Worm (Caenorhabditis elegans) whole organism, L4/young adult: ENCODE measurements around the gene abi-1.
A peak's percentile ranks its signal among the peaks of the same experiment; 100 is the strongest.

Experiments
- W03F9.2 ChIP-seq: fragments of 150-350 bp; optimal IDR thresholded peaks from 2 replicates; lab custom pipeline; 2014; ENCODE audit warnings: missing biosample characterization, missing genetic modification characterization
- dao-5 ChIP-seq: sonication (generic microtip); optimal IDR thresholded peaks from 2 replicates; lab custom pipeline; 2016; ENCODE audit warnings: missing genotype, missing genetic modification characterization, moderate library complexity, missing compliant biosample characterization
- him-1 ChIP-seq: sonication (generic microtip); optimal IDR thresholded peaks from 2 replicates; lab custom pipeline; 2016; ENCODE audit warnings: missing genotype, missing genetic modification reagents, missing genetic modification characterization, missing compliant biosample characterization

abi-1 gene

DNA sequence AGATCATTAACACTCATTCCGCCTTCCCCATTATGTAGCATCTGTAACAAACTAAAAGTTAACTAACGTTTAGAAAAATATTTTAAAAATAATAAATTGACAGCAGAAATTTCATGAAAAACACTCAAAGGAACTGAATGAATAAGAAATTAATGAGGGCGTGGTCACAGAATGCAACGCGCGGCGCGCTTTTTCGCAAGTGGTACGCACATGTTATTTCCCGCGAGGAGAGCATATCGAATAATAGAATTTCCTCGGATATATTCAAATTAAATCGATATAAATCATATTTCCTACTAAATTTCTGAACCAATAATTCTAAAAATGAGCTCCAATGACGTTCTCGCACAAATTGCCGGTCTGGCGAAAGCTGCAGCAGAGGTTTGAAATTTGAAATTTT, at the start of gene abi-1, which contains the start of gene arle-14:
TSS of gene abi-1 (minus strand) at position 51 of the 400 bp plus-strand sequence.
TSS of gene arle-14 (plus strand) at position 217 of the 400 bp plus-strand sequence.
- TF ChIP-seq dao-5 (tag; lab: Kevin White, UChicago) = no peak
- TF ChIP-seq W03F9.2 (tag; lab: Kevin White, UChicago) = peak; percentile 2
- no peak for TF ChIP-seq him-1 (tag; lab: Kevin White, UChicago)

DNA sequence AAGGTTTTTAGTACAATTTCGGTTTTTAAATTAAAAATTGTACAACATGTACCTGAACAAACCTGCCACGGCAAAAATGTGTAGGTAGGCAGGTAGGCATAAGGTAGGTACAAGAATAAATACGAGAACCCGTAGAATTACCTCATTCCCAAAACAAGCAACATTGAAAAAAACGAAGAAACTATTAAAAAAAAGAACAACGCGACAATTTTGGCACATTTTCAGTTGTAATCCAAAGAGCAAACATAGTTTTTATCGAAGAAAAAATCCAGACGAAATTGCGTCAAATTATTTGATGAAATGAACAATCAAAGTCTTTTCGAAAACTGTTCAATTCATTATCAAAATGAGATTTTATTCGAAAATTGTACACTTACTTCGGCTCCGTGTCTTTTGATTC, 48.1 kb upstream of the abi-1 start, which contains the start of gene B0244.16:
TSS of gene B0244.16 (plus strand) at position 301 of the 400 bp plus-strand sequence.
- TF ChIP-seq him-1 (tag; lab: Kevin White, UChicago) = no peak
- no peak for TF ChIP-seq W03F9.2 (tag; lab: Kevin White, UChicago)
- TF ChIP-seq dao-5 (tag; lab: Kevin White, UChicago) = no peak

DNA sequence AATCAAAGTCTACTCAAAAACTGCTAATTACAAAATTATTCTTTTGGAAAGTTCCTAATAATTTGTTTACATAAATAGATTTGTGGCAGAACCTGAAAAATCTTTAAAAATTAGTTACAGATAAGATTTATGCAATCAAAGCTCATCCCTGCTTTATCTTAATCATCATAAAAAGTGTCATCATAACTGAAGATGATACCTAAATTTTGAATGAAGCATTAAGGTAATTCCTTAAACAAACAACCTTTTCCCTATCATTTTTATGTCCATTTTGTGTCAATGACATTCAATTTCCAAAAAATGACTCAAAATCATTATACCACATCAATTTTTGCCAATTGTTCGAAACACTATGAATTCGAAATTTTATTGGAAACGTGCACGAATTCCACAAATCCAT, 45.2 kb upstream of the abi-1 start, which contains the start of gene B0244.6:
TSS of gene B0244.6 (plus strand) at position 301 of the 400 bp plus-strand sequence.
- no peak for TF ChIP-seq W03F9.2 (tag; lab: Kevin White, UChicago)
- TF ChIP-seq him-1 (tag; lab: Kevin White, UChicago) = no peak
- no peak for TF ChIP-seq dao-5 (tag; lab: Kevin White, UChicago)

DNA sequence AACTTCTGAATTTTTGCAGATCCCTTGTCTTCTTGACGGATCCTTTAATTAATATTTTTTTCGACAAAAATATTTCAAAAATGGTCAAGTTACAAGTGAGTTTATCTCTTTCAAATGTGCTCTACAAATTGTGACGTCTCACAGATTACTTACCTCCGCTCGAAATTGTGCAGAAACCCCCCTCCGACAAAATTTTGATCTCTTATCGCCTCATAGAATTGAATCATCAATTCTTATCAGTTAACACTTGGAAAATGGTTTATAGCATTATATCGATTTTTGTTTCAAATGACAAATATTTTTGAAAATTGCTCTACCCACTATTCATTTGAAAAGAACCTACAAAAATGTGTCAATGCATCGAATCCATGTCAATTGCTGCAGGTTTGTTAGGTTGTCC, 42.4 kb upstream of the abi-1 start, which contains the start of gene B0244.10:
TSS of gene B0244.10 (plus strand) at position 254 of the 400 bp plus-strand sequence.
- no peak for TF ChIP-seq him-1 (tag; lab: Kevin White, UChicago)
- no peak for TF ChIP-seq dao-5 (tag; lab: Kevin White, UChicago)
- TF ChIP-seq W03F9.2 (tag; lab: Kevin White, UChicago) = no peak

DNA sequence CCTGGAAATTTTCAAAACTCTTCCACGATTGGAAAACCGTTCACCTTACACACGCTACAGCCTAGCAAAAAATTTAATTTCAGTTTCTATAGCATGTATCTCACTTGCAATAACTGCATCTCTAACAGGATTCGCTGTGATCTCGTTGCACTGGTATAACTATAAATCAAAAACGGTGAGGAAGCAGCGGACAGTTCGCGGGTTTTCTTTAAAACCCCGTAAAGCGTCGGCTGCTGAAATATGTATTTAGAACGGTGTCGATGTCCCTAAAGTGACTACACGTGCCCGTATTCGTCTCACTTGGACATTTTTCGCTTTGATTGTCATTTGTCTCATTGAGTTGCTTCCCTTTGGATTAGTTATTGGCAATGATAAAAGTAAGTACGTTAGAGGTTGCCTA, 41.8 kb upstream of the abi-1 start:
- TF ChIP-seq dao-5 (tag; lab: Kevin White, UChicago) (no peak), him-1 (tag; lab: Kevin White, UChicago) (no peak), W03F9.2 (tag; lab: Kevin White, UChicago) (no peak)

DNA sequence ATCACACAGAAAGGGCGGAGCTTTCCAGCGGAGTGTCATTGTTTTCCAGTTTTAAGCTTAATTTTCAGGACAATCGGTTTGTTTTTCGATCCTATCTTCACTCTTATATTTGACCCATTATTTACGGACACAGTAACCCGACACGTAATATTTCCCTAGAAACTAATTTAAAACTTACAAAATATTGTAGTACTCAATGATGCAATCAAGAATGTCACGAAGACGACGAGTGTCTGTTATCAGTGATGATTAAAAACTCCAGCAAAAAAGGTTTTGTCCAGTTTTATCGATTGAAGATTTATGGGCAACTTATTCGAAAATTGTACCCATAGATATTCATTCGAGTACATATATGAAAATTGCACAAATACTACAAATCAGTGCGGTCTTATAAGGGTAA, 40.4 kb upstream of the abi-1 start, which contains the start of gene B0244.17:
TSS of gene B0244.17 (plus strand) at position 301 of the 400 bp plus-strand sequence.
- TF ChIP-seq W03F9.2 (tag; lab: Kevin White, UChicago) = no peak
- TF ChIP-seq him-1 (tag; lab: Kevin White, UChicago) = no peak
- no peak for TF ChIP-seq dao-5 (tag; lab: Kevin White, UChicago)

DNA sequence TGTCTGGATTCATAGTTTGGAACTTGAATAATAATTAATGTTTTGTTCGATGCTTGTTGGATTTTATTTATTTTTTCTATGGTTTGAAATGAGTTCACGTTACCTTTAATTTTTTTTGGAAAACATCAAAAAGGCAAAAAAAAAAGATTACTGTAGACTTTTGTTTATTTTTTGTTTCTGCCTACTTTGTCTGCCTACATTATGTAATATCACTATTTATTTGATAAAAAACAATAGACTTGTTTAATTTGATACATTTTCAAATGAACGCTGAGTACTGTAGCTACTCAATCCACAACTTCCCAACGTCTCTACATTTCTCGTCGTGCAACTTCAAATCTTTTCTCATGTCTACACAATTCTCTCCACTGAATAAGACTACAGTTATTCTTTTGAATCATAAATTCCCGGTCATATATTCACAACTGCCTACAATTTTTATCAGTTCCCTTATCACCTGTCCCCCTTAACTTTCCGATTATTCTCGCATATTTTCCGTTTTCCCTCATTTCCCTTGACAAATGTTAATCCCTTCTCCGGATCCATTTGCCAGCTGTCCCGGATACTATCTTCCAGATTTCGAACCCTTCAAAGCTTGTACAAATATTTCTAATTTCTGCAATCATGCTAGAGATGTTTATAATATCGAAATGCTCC, 38.6 kb upstream of the abi-1 start, which contains the start of the genes B0244.9 and B0244.7:
TSS of gene B0244.9 (minus strand) at position 51 of the 657 bp plus-strand sequence.
TSS of gene B0244.7 (plus strand) at position 522 of the 657 bp plus-strand sequence.
- TF ChIP-seq him-1 (tag; lab: Kevin White, UChicago) = no peak
- TF ChIP-seq W03F9.2 (tag; lab: Kevin White, UChicago) = no peak
- no peak for TF ChIP-seq dao-5 (tag; lab: Kevin White, UChicago)

DNA sequence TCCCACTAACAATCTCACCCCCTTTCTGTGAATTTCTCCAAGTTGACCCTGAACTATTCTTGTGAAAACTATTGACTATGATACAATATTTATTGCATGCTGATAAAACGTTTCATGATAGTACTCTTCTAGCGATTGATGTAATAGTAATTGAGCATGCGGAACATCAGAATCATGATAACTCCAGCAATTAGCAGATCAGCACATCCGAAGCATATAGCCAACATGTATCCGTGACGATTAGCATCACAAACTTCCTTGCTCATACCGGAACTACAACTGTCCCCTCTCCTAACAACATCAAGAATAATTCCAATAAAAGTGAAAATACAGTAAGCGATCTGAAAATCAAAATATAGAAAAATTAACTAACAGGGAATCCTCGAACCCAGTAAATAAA, 37.5 kb upstream of the abi-1 start:
- TF ChIP-seq him-1 (tag; lab: Kevin White, UChicago) = no peak
- TF ChIP-seq W03F9.2 (tag; lab: Kevin White, UChicago) = no peak
- TF ChIP-seq dao-5 (tag; lab: Kevin White, UChicago) = no peak

DNA sequence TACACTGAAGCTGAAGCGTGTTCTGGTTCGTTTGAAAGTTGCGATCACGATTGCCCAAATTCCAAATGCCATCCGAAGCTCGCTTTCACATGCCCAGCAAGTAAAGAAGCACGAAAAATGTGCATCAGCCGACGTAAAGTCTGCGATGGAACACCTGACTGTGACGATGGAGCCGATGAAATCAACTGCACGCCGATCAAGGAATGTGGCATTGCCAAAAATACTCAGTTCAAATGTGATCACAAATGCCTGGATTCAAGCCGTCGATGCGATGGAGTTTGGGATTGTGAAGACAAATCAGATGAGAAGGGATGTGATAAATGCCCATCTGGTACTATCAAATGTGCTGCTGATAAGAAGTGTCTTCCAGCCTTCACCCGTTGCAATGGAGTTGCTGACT, 36.8 kb upstream of the abi-1 start:
- TF ChIP-seq W03F9.2 (tag; lab: Kevin White, UChicago) (no peak), him-1 (tag; lab: Kevin White, UChicago) (no peak)

DNA sequence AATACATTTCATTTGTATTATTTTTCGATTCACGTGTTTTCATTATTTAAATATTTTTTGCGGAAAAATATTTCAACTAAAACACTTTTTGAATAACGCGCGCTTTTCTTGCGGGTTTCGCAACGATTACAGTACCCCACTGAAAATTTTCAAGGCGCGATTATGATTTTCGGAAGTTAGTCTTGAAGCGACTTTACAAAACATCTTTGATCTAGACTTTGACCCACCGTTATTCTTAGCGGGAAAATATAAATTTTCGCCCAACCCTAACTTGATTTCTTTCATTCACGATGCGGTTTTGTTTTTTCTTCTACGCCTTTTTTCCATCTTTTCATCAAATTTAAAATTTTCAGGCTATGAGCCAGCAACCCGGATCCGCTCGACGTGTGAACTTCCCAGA, 35.3 kb upstream of the abi-1 start, which contains the start of gene egg-1:
TSS of gene egg-1 (plus strand) at position 354 of the 400 bp plus-strand sequence.
- TF ChIP-seq W03F9.2 (tag; lab: Kevin White, UChicago) (peak; percentile 39), dao-5 (tag; lab: Kevin White, UChicago) (no peak), him-1 (tag; lab: Kevin White, UChicago) (no peak)

DNA sequence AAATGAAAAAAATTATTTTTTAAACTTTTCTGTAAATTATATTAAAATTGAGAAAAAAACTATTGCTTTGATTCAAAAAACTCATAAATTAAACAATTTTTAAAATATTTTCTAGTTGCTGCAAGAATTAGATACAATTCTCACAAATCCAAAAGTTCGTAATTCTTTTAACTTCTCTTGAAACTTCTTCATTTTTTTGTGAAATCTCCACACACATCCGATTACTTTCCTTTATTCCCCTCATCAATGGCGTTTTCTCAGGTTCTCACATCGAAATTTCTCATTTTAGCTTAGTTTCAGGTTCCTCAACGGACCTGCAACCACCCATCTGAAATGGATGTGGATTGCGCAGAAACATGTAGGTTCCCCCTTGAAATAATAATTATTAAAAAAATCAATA, 30.0 kb upstream of the abi-1 start, which contains the start of gene wrm-1:
TSS of gene wrm-1 (plus strand) at position 301 of the 400 bp plus-strand sequence.
- TF ChIP-seq dao-5 (tag; lab: Kevin White, UChicago) (no peak), him-1 (tag; lab: Kevin White, UChicago) (no peak), W03F9.2 (tag; lab: Kevin White, UChicago) (no peak)

DNA sequence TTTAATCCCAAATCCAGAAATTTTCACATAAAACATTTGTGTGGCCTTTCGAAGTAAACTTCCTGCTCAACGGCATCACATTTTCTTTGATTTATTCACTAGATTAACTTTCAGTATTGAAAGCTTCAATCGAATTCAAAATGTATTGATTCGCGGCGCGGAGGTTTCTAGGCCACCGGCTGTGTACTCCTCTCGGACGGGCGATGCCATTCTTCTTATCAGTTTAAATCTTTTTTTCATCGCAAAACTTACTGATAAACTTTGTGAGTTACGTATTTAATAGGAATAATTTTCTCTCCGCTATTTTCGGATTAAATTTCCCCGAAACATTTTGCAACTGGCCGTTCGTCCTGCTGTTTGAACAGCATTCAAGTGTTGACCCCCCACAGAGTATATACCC, 29.3 kb upstream of the abi-1 start:
- TF ChIP-seq W03F9.2 (tag; lab: Kevin White, UChicago) (peak; percentile 76), him-1 (tag; lab: Kevin White, UChicago) (no peak), dao-5 (tag; lab: Kevin White, UChicago) (no peak)

DNA sequence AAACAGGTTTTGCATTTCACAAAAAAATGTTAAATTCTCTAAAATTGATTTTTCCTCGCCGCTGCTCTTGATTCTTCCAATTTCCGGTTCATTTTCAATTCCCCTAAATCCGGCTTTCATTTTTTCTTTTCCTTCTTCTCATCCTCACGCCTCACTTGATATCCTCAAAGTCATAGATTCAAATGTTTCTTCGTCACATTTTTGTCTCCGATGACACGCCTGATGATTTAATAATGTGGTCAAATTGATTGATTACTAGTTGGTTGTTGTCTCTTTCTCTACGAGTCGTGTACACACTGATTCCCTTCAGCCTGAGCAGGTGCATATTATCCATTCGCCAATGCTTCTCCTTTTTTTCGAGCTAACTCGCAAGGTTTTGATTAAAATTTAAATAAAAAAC, 28.9 kb upstream of the abi-1 start:
- no peak for TF ChIP-seq dao-5 (tag; lab: Kevin White, UChicago)
- no peak for TF ChIP-seq him-1 (tag; lab: Kevin White, UChicago)
